Fruit fly (Drosophila melanogaster): Measurements from ENCODE around the gene neur.

DNA sequence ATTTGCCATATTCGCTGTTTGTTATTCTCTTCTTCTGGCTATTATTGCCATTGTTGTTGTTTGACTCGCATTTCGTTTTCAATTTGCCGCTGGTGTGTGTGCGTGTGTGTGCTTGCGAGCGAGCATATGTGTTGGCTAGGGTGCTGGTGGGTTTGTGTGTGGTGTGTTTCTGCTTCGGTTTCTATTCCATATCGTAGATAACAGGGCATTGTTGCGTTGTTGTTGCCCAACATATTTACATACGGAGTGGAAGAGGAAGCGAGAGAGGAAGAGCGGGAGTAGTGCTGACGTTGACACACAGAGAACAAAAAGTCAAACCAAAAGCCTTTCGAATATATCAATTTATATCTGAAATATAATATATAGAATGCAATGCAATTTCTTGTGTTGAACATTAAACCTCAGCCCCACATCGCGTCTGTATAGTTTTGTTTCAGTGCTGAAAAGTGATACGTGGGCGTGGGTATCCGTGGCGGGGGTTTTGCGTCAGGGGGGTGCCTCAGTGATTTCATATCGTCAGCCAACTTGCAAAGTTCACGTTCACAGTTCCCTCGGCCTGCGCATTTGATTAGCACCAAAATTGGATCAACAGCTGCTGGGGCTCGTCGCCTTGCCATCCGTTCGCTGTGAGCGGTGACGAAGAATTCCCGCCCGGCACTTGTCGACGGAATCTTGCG, 15.3 kb upstream of the neur start:
- no peak for TF ChIP-seq psq (optimal IDR thresholded peaks at IDR 0.05)
- TF ChIP-seq CG8478 (optimal IDR thresholded peaks at IDR 0.05) = no peak
- no peak for TF ChIP-seq usp (GFP tag; optimal IDR thresholded peaks at IDR 0.05)
- TF ChIP-seq pan (optimal IDR thresholded peaks at IDR 0.05) = no peak
- TF ChIP-seq EcR (GFP tag; optimal IDR thresholded peaks at IDR 0.05) = no peak
- peak; percentile 42 for TF ChIP-seq Dll (optimal IDR thresholded peaks at IDR 0.05)
